Fruit fly (Drosophila melanogaster): Measurements from ENCODE around the gene PQBP1.

DNA sequence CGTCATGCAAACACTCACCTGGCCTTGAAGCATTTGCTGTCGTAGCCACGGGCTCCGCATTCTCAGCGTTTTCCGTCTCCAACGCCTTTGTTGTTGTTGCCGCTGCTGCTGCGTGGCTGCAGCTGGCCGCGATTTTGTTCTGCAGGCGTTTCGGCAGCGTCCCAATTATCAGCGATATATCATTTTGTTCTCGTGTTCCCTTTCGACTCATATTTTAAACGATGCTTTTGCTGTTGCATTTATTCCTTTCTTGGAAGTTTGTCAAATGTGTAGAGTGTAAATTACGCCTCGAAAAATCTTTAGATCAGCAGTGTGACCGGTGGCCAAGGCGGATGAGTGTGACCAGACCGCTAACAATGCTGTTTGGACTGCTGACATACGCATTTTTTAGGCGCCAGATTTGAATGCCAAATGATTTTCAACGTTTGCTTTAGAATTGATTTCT is 32.4 kb upstream of the PQBP1 start, which contains the start of gene Smg6:
- TF ChIP-seq Hr78 (GFP tag; optimal IDR thresholded peaks at IDR 0.05) (no peak), CG32264 (GFP tag; optimal IDR thresholded peaks at IDR 0.05) (no peak), Dif (GFP tag; optimal IDR thresholded peaks at IDR 0.05; ENCODE audit: partially characterized antibody) (no peak), sage (GFP tag; optimal IDR thresholded peaks at IDR 0.05) (no peak), OdsH (GFP tag; optimal IDR thresholded peaks at IDR 0.05) (no peak), dsf (GFP tag; optimal IDR thresholded peaks at IDR 0.05; ENCODE audit: borderline replicate concordance) (no peak), CG9705 (GFP tag; optimal IDR thresholded peaks at IDR 0.05) (no peak), fru (GFP tag; optimal IDR thresholded peaks at IDR 0.05) (no peak), h (GFP tag; optimal IDR thresholded peaks at IDR 0.05) (no peak), Dfd (GFP tag; optimal IDR thresholded peaks at IDR 0.05) (no peak), ey (GFP tag; optimal IDR thresholded peaks at IDR 0.05) (no peak), Abd-B (GFP tag; optimal IDR thresholded peaks at IDR 0.05) (no peak)
